Fruit fly (Drosophila melanogaster): Measurements from ENCODE around the gene chinmo.
A peak's percentile ranks its signal among the peaks of the same experiment; 100 is the strongest.

The chinmo gene

dm6 chr2L:1656835-1657541 lies 5.9 kb downstream of the chinmo start (continued):
- TF ChIP-seq Hmr (GFP tag; optimal IDR thresholded peaks at IDR 0.05) (peak; percentile 6), CG10654 (GFP tag; optimal IDR thresholded peaks at IDR 0.05) (no peak), vvl (GFP tag; IDR thresholded peaks at IDR 0.05) (peak; percentile 45; the same call in 1 of the 2 replicates), CG42726 (GFP tag; IDR thresholded peaks at IDR 0.05; ENCODE audit: partially characterized antibody) (no peak), ci (GFP tag; IDR thresholded peaks at IDR 0.05) (no peak; the same call in 2 of the 3 replicates), CG9215 (GFP tag; IDR thresholded peaks at IDR 0.05) (no peak), CG9797 (GFP tag; optimal IDR thresholded peaks at IDR 0.05) (no peak), jumu (GFP tag; optimal IDR thresholded peaks at IDR 0.05) (no peak), CG4617 (GFP tag; optimal IDR thresholded peaks at IDR 0.05; ENCODE audit: borderline replicate concordance) (no peak), CG10147 (GFP tag; optimal IDR thresholded peaks at IDR 0.05) (peak; percentile 0), CG32772 (GFP tag; IDR thresholded peaks at IDR 0.05) (peak; percentile 42; the same call in 1 of the 2 replicates), CG16813 (GFP tag; IDR thresholded peaks at IDR 0.05; ENCODE audit: partially characterized antibody) (no peak), CG6854 (GFP tag; optimal IDR thresholded peaks at IDR 0.05) (no peak), mirr (GFP tag; optimal IDR thresholded peaks at IDR 0.05) (peak; percentile 58), cwo (GFP tag; optimal IDR thresholded peaks at IDR 0.05) (peak; percentile 72), chinmo (GFP tag; IDR thresholded peaks at IDR 0.05; ENCODE audit: partially characterized antibody) (peak; percentile 100), repo (GFP tag; optimal IDR thresholded peaks at IDR 0.05) (no peak), sens (GFP tag) (peak; percentile 63), exex (tag; optimal IDR thresholded peaks at IDR 0.05) (peak; percentile 70), CG13624 (GFP tag; optimal IDR thresholded peaks at IDR 0.05) (peak; percentile 35), scrt (GFP tag; optimal IDR thresholded peaks at IDR 0.05) (no peak), row (GFP tag; IDR thresholded peaks at IDR 0.05) (peak; percentile 14; the same call in 1 of the 3 replicates), vfl (GFP tag; optimal IDR thresholded peaks at IDR 0.05) (no peak), CG16815 (GFP tag; optimal IDR thresholded peaks at IDR 0.05) (no peak), h (optimal IDR thresholded peaks at IDR 0.05) (no peak), gem (tag; optimal IDR thresholded peaks at IDR 0.05) (no peak), CG7839 (tag; optimal IDR thresholded peaks at IDR 0.05) (no peak), Hand (GFP tag; optimal IDR thresholded peaks at IDR 0.05) (no peak), Dbx (GFP tag; IDR thresholded peaks at IDR 0.05) (peak; percentile 31; the same call in 1 of the 3 replicates), eyg (GFP tag; optimal IDR thresholded peaks at IDR 0.05) (no peak), CG2678 (tag; optimal IDR thresholded peaks at IDR 0.05) (peak; percentile 27), CG34224 (GFP tag; IDR thresholded peaks at IDR 0.05; ENCODE audit: partially characterized antibody) (0 out of 3 replicates have a peak, but pooled peaks have one; percentile 35), CG10543 (GFP tag; optimal IDR thresholded peaks at IDR 0.05) (peak; percentile 86), Nf-YC (tag; optimal IDR thresholded peaks at IDR 0.05) (peak; percentile 83), CG7745 (tag; optimal IDR thresholded peaks at IDR 0.05) (no peak), disco-r (GFP tag; optimal IDR thresholded peaks at IDR 0.05) (no peak), Dp (GFP tag; optimal IDR thresholded peaks at IDR 0.05) (peak; percentile 4), HHEX (GFP tag; optimal IDR thresholded peaks at IDR 0.05) (peak; percentile 30), sug (tag; optimal IDR thresholded peaks at IDR 0.05) (peak; percentile 30), Hr78 (GFP tag; optimal IDR thresholded peaks at IDR 0.05) (peak in 1 of 2 experiments; percentile 33), gro (GFP tag; optimal IDR thresholded peaks at IDR 0.05) (peak; percentile 1), sc (optimal IDR thresholded peaks at IDR 0.05) (no peak), sc (GFP tag; optimal IDR thresholded peaks at IDR 0.05) (no peak), CG31441 (GFP tag; IDR thresholded peaks at IDR 0.05) (no peak), ato (GFP tag; IDR thresholded peaks at IDR 0.05; ENCODE audit: partially characterized antibody) (no peak), sd (tag; optimal IDR thresholded peaks at IDR 0.05) (peak; percentile 84), wor (GFP tag; IDR thresholded peaks at IDR 0.05) (no peak), CG13123 (GFP tag; optimal IDR thresholded peaks at IDR 0.05) (no peak), Atf6 (GFP tag; IDR thresholded peaks at IDR 0.05) (peak; percentile 56; the same call in 1 of the 2 replicates)
